Fruit fly (Drosophila melanogaster): ENCODE data around the gene ATPsynE.

Gene ATPsynE

dm6 chr3R:14311027-14311426 is 15.7 kb upstream of the ATPsynE start (continued):
- no peak for TF ChIP-seq Doc2 (GFP tag; IDR thresholded peaks at IDR 0.05)
- TF ChIP-seq CG2712 (tag; optimal IDR thresholded peaks at IDR 0.05) = peak; percentile 52
- no peak for TF ChIP-seq corto (GFP tag; optimal IDR thresholded peaks at IDR 0.05)
- peak; percentile 51 for TF ChIP-seq CG18262 (tag; optimal IDR thresholded peaks at IDR 0.05)
- TF ChIP-seq Hsf (GFP tag; optimal IDR thresholded peaks at IDR 0.05) = peak; percentile 14
- no peak for TF ChIP-seq Mrtf (GFP tag; IDR thresholded peaks at IDR 0.05)
- TF ChIP-seq CG6654 (GFP tag; optimal IDR thresholded peaks at IDR 0.05) = no peak
- TF ChIP-seq H15 (GFP tag; IDR thresholded peaks at IDR 0.05) = no peak
- TF ChIP-seq NC2β (GFP tag; optimal IDR thresholded peaks at IDR 0.05) = no peak
- no peak for TF ChIP-seq Max (GFP tag; optimal IDR thresholded peaks at IDR 0.05)
- peak; percentile 24 for TF ChIP-seq Camta (GFP tag; optimal IDR thresholded peaks at IDR 0.05)
- no peak for TF ChIP-seq sc (optimal IDR thresholded peaks at IDR 0.05)
- TF ChIP-seq sc (GFP tag; optimal IDR thresholded peaks at IDR 0.05) = no peak
- TF ChIP-seq HLH4C (GFP tag; IDR thresholded peaks at IDR 0.05; ENCODE audit: partially characterized antibody) = no peak
- TF ChIP-seq nerfin-2 (GFP tag; IDR thresholded peaks at IDR 0.05; ENCODE audit: partially characterized antibody) = no peak
- no peak for TF ChIP-seq NC2α (GFP tag; optimal IDR thresholded peaks at IDR 0.05)
- peak in 1 of 2 experiments; percentile 46 for TF ChIP-seq bsh (GFP tag; optimal IDR thresholded peaks at IDR 0.05)
- TF ChIP-seq CG31441 (GFP tag; IDR thresholded peaks at IDR 0.05) = no peak
- TF ChIP-seq Hand (GFP tag; optimal IDR thresholded peaks at IDR 0.05) = no peak
- TF ChIP-seq tx (GFP tag; optimal IDR thresholded peaks at IDR 0.05) = no peak
- TF ChIP-seq danr (GFP tag; IDR thresholded peaks at IDR 0.05) = peak; percentile 33; the same call in 1 of the 2 replicates
- no peak for TF ChIP-seq CG17802 (tag; optimal IDR thresholded peaks at IDR 0.05)
- no peak for TF ChIP-seq tna (GFP tag; IDR thresholded peaks at IDR 0.05; ENCODE audit: partially characterized antibody)
- no peak for TF ChIP-seq bcd (GFP tag; optimal IDR thresholded peaks at IDR 0.05)
- TF ChIP-seq Hey (tag; optimal IDR thresholded peaks at IDR 0.05) = no peak
- TF ChIP-seq gsb (GFP tag; IDR thresholded peaks at IDR 0.05) = no peak
- TF ChIP-seq Hr39 (optimal IDR thresholded peaks at IDR 0.05) = no peak
- no peak for TF ChIP-seq zen2 (GFP tag; IDR thresholded peaks at IDR 0.05; ENCODE audit: partially characterized antibody)
- no peak for TF ChIP-seq twi (tag; optimal IDR thresholded peaks at IDR 0.05)
- TF ChIP-seq CG8290 (GFP tag; optimal IDR thresholded peaks at IDR 0.05) = no peak
- no peak for TF ChIP-seq CG8290 (tag; optimal IDR thresholded peaks at IDR 0.05)
- no peak for TF ChIP-seq CG4360 (GFP tag; IDR thresholded peaks at IDR 0.05)
- TF ChIP-seq Dad (GFP tag; optimal IDR thresholded peaks at IDR 0.05) = no peak
- no peak for TF ChIP-seq CG17385 (GFP tag; optimal IDR thresholded peaks at IDR 0.05)
- TF ChIP-seq pan (optimal IDR thresholded peaks at IDR 0.05) = no peak
- peak in 1 of 2 experiments; percentile 45 for TF ChIP-seq pan (GFP tag; optimal IDR thresholded peaks at IDR 0.05 in 1 of 2, IDR thresholded peaks at IDR 0.05 in 1 of 2)
- no peak for TF ChIP-seq aop (GFP tag; IDR thresholded peaks at IDR 0.05)
- no peak for TF ChIP-seq Gug (GFP tag; IDR thresholded peaks at IDR 0.05)

- TF ChIP-seq knrl (GFP tag; IDR thresholded peaks at IDR 0.05; ENCODE audit: partially characterized antibody) = 0 out of 3 replicates have a peak, but pooled peaks have one; percentile 8
- no peak for TF ChIP-seq D19B (GFP tag; optimal IDR thresholded peaks at IDR 0.05)
- peak; percentile 24; the same call in 1 of the 3 replicates for TF ChIP-seq CG6791 (GFP tag; IDR thresholded peaks at IDR 0.05; ENCODE audit: partially characterized antibody)
- no peak for TF ChIP-seq Nf-YC (tag; optimal IDR thresholded peaks at IDR 0.05)
Measured at dm6 chr3R:14314554-14314953, 12.2 kb upstream of the ATPsynE start, which contains the start of gene Crz. Gene Crz (plus strand): TSS chr3R:14314854.
